Fruit fly (Drosophila melanogaster): Measurements from ENCODE around the gene Tep4.

DNA sequence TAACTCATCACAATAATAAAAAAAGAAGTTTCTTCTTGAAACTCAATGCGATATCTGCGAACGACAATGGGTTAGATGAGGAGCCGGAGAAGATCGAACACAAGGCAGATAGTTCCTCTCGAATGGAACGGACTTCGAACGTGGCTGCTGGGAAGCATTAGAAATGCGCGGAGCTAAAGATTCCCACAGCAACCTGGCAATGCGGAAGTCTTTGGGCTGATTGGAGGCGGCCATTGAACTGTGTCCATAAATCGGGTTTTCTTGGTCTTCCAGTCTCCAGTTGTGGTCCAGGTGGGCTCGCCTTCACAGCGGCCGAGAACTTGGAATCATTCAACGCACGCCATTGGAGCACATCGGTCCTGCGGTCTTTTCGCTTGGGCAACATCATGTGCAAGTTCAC lies 8.0 kb upstream of the Tep4 start, which contains the start of gene CG13081:
- TF ChIP-seq N (GFP tag; optimal IDR thresholded peaks at IDR 0.05) (no peak), Myc (optimal IDR thresholded peaks at IDR 0.05) (no peak), psq (GFP tag; optimal IDR thresholded peaks at IDR 0.05) (no peak), pan (optimal IDR thresholded peaks at IDR 0.05) (no peak), CG9705 (GFP tag; optimal IDR thresholded peaks at IDR 0.05) (no peak), Dfd (GFP tag; optimal IDR thresholded peaks at IDR 0.05) (no peak), Hr78 (GFP tag; optimal IDR thresholded peaks at IDR 0.05) (no peak), OdsH (GFP tag; optimal IDR thresholded peaks at IDR 0.05) (no peak)
